Worm (Caenorhabditis elegans): ENCODE results near the gene C07D10.5.

ce11 chrII:7432327-7432726, 51.0 kb downstream of the C07D10.5 start, which contains the start of gene srd-54:
- TF ChIP-seq ama-1 (optimal IDR thresholded peaks at IDR 0.05) (no peak), tbx-37 (GFP tag; conservative IDR thresholded peaks at IDR 0.05) (no peak), flt-1 (GFP tag; IDR thresholded peaks at IDR 0.05) (no peak), hnd-1 (tag; optimal IDR thresholded peaks at IDR 0.05) (no peak), ets-7 (tag; optimal IDR thresholded peaks at IDR 0.05) (no peak)

All from whole organism, early embryonic.